Worm (Caenorhabditis elegans) whole organism, L1 larva: ENCODE measurements around the gene T20B12.4.

Source experiments
- aha-1 ChIP-seq: fragments of 150-350 bp; optimal IDR thresholded peaks from 2 replicates; lab custom pipeline; 2014; ENCODE audit warnings: missing biosample characterization, missing genetic modification characterization
- lin-35 ChIP-seq, 2 experiments: fragments of 150-350 bp; optimal IDR thresholded peaks; 2 replicates each; lab custom pipeline; 2014; ENCODE audit warnings: missing biosample characterization in 2 of 2, missing genetic modification characterization in 2 of 2, missing genetic modification reagents in 2 of 2
- nhr-12 ChIP-seq: sonication (generic microtip); optimal IDR thresholded peaks from 2 replicates; lab custom pipeline; 2017; ENCODE audit warnings: missing biosample characterization, missing genetic modification characterization
- nhr-76 ChIP-seq: sonication (generic microtip); optimal IDR thresholded peaks from 2 replicates; lab custom pipeline; 2017; ENCODE audit warnings: missing biosample characterization, missing genetic modification characterization
- tbx-2 ChIP-seq: sonication (generic microtip); optimal IDR thresholded peaks from 2 replicates; lab custom pipeline; 2016; ENCODE audit warnings: missing genetic modification characterization, missing compliant biosample characterization
- unc-130 ChIP-seq: fragments of 150-350 bp; optimal IDR thresholded peaks from 2 replicates; lab custom pipeline; 2017; ENCODE audit warnings: missing biosample characterization, missing genetic modification characterization, inconsistent platforms
- unc-62 ChIP-seq: fragments of 150-350 bp; optimal IDR thresholded peaks from 2 replicates; lab custom pipeline; 2014; ENCODE audit warnings: missing biosample characterization, missing genetic modification reagents, missing genetic modification characterization

ce11 chrIII:7387359-7387758, 19.8 kb downstream of the T20B12.4 start:
- TF ChIP-seq nhr-76 (tag; lab: Kevin White, UChicago) (no peak), unc-130 (tag; lab: Kevin White, UChicago) (no peak), tbx-2 (tag; lab: Kevin White, UChicago) (no peak), aha-1 (no peak), lin-35 (GFP tag; optimal IDR thresholded peaks at IDR 0.05; lab: Kevin White, UChicago) (peak; percentile 18 to 36), unc-62 (GFP tag; lab: Kevin White, UChicago) (no peak), nhr-12 (tag; lab: Kevin White, UChicago) (no peak)
